Fruit fly (Drosophila melanogaster) whole organism, embryonic: ENCODE results near the gene Bub1.

Experiments used
- CG10321 ChIP-seq: fragments of 200-800 bp; sonication (Bioruptor generic); IDR thresholded peaks from 2 replicates; pipeline ENCODE4 v1.3.6; 2022; ENCODE audit warnings: missing biosample characterization, missing genetic modification characterization
- CG11504 ChIP-seq: fragments of 200-800 bp; sonication (Bioruptor generic); optimal IDR thresholded peaks from 3 replicates; lab custom pipeline; 2019; ENCODE audit warnings: missing biosample characterization, mild to moderate bottlenecking, missing genetic modification characterization, moderate library complexity
- CG1233 ChIP-seq: fragments of 200-800 bp; sonication (Bioruptor generic); optimal IDR thresholded peaks from 4 replicates; lab custom pipeline; 2018; ENCODE audit warnings: missing biosample characterization, mild to moderate bottlenecking, missing genetic modification characterization
- CG12769 ChIP-seq: fragments of 200-800 bp; sonication (Bioruptor generic); optimal IDR thresholded peaks from 2 replicates; lab custom pipeline; 2019; ENCODE audit warnings: missing biosample characterization, mild to moderate bottlenecking, missing genetic modification characterization, moderate library complexity
- CG1529 ChIP-seq: fragments of 200-800 bp; sonication (Bioruptor generic); optimal IDR thresholded peaks from 3 replicates; lab custom pipeline; 2018; ENCODE audit warnings: missing biosample characterization, missing genetic modification characterization
- CG17385 ChIP-seq: fragments of 200-800 bp; sonication (Bioruptor generic); optimal IDR thresholded peaks from 3 replicates; lab custom pipeline; 2018; ENCODE audit warnings: missing biosample characterization, mild to moderate bottlenecking, missing genetic modification characterization
- CG18764 ChIP-seq: fragments of 200-800 bp; sonication (Bioruptor generic); optimal IDR thresholded peaks from 3 replicates; lab custom pipeline; 2016; ENCODE audit warnings: missing biosample characterization, missing genetic modification characterization
- CG2202 ChIP-seq: fragments of 200-800 bp; sonication (Bioruptor generic); optimal IDR thresholded peaks from 2 replicates; lab custom pipeline; 2018; ENCODE audit warnings: missing biosample characterization, mild to moderate bottlenecking, missing genetic modification characterization
- CG30403 ChIP-seq: fragments of 200-800 bp; sonication (Bioruptor generic); optimal IDR thresholded peaks from 3 replicates; lab custom pipeline; 2016; ENCODE audit warnings: missing biosample characterization, missing genetic modification characterization
- CG34376 ChIP-seq: fragments of 200-800 bp; sonication (Bioruptor generic); optimal IDR thresholded peaks from 2 replicates; lab custom pipeline; 2018; ENCODE audit warnings: missing biosample characterization, mild to moderate bottlenecking, missing genetic modification characterization
- CG4854 ChIP-seq: fragments of 200-800 bp; sonication (Bioruptor generic); optimal IDR thresholded peaks from 2 replicates; lab custom pipeline; 2016; ENCODE audit warnings: missing biosample characterization, missing genetic modification characterization, inconsistent platforms
- CG5180 ChIP-seq: fragments of 200-800 bp; sonication (Bioruptor generic); optimal IDR thresholded peaks from 3 replicates; lab custom pipeline; 2017; ENCODE audit warnings: missing biosample characterization, missing genetic modification characterization, mild to moderate bottlenecking, moderate library complexity, missing genetic modification reagents
- CG9437 ChIP-seq: fragments of 200-800 bp; sonication (Bioruptor generic); optimal IDR thresholded peaks from 2 replicates; lab custom pipeline; 2018; ENCODE audit warnings: missing biosample characterization, mild to moderate bottlenecking, missing genetic modification characterization
- D19B ChIP-seq: fragments of 200-800 bp; sonication (Bioruptor generic); optimal IDR thresholded peaks from 2 replicates; lab custom pipeline; 2017; ENCODE audit warnings: missing biosample characterization, mild to moderate bottlenecking, missing genetic modification characterization
- Deaf1 ChIP-seq: fragments of 200-800 bp; optimal IDR thresholded peaks from 3 replicates; lab custom pipeline; 2019; ENCODE audit warnings: missing biosample characterization, mild to moderate bottlenecking, missing genetic modification characterization, moderate library complexity
- Dip3 ChIP-seq: fragments of 200-800 bp; sonication (Bioruptor generic); optimal IDR thresholded peaks from 3 replicates; lab custom pipeline; 2016; ENCODE audit warnings: missing biosample characterization, missing genetic modification characterization
- Eip74EF ChIP-seq, 2 experiments: fragments of 200-800 bp in 1 of 2; fragments of >200 bp in 1 of 2; sonication (Bioruptor generic) in 1 of 2; optimal IDR thresholded peaks; 2 replicates each; lab custom pipeline; 2017 to 2019; ENCODE audit warnings: missing biosample characterization in 2 of 2, missing genetic modification characterization in 2 of 2, mild to moderate bottlenecking in 1 of 2, moderate library complexity in 1 of 2
- HLHmδ ChIP-seq: fragments of 200-800 bp; sonication (Bioruptor generic); optimal IDR thresholded peaks from 2 replicates; lab custom pipeline; 2018; ENCODE audit warnings: missing biosample characterization, mild to moderate bottlenecking, missing genetic modification characterization, moderate library complexity
- HmgZ ChIP-seq: fragments of 200-800 bp; sonication (Bioruptor generic); optimal IDR thresholded peaks from 2 replicates; lab custom pipeline; 2018; ENCODE audit warnings: missing biosample characterization, mild to moderate bottlenecking, missing genetic modification characterization
- Lpt ChIP-seq: fragments of >200 bp; optimal IDR thresholded peaks from 2 replicates; lab custom pipeline; 2018; ENCODE audit warnings: missing biosample characterization, missing genetic modification characterization
- Mad ChIP-seq: fragments of 200-800 bp; sonication (Bioruptor generic); optimal IDR thresholded peaks from 2 replicates; lab custom pipeline; 2016; ENCODE audit warnings: missing biosample characterization, missing genetic modification characterization
- Mes4 ChIP-seq: fragments of 200-800 bp; sonication (Bioruptor generic); optimal IDR thresholded peaks from 2 replicates; lab custom pipeline; 2016; ENCODE audit warnings: missing biosample characterization, missing genetic modification characterization
- Nf-YB ChIP-seq: fragments of 200-800 bp; sonication (Bioruptor generic); optimal IDR thresholded peaks from 3 replicates; lab custom pipeline; 2019; ENCODE audit warnings: missing biosample characterization, mild to moderate bottlenecking, missing genetic modification characterization, moderate library complexity
- Rfx ChIP-seq: fragments of 200-800 bp; sonication (Bioruptor generic); IDR thresholded peaks from 2 replicates; pipeline ENCODE4 v1.3.6; 2022; ENCODE audit warnings: missing biosample characterization, missing genetic modification characterization
- Sox100B ChIP-seq: fragments of 200-800 bp; sonication (Bioruptor generic); optimal IDR thresholded peaks from 3 replicates; lab custom pipeline; 2018; ENCODE audit warnings: missing biosample characterization, mild to moderate bottlenecking, missing genetic modification characterization
- Sry-β ChIP-seq: fragments of 200-800 bp; sonication (Bioruptor generic); optimal IDR thresholded peaks from 2 replicates; lab custom pipeline; 2018; ENCODE audit warnings: missing biosample characterization, mild to moderate bottlenecking, missing genetic modification characterization, moderate library complexity
- Stat92E ChIP-seq, 3 experiments: fragments of >200 bp in 2 of 3; fragments of 200-800 bp in 1 of 3; sonication (Bioruptor generic) in 1 of 3; optimal IDR thresholded peaks; 2 replicates each; lab custom pipeline; 2017 to 2019; ENCODE audit warnings: missing biosample characterization in 3 of 3, missing genetic modification characterization in 3 of 3, mild to moderate bottlenecking in 1 of 3, moderate library complexity in 1 of 3
- Tbp ChIP-seq: fragments of >200 bp; optimal IDR thresholded peaks from 2 replicates; lab custom pipeline; 2018; ENCODE audit warnings: missing biosample characterization, missing genetic modification characterization
- ems ChIP-seq: fragments of 200-800 bp; sonication (Bioruptor generic); optimal IDR thresholded peaks from 3 replicates; lab custom pipeline; 2016; ENCODE audit warnings: missing biosample characterization, missing genetic modification characterization
- en ChIP-seq: fragments of 200-800 bp; sonication (Bioruptor generic); optimal IDR thresholded peaks from 2 replicates; lab custom pipeline; 2016; ENCODE audit warnings: missing biosample characterization, missing genetic modification characterization
- gsb ChIP-seq: fragments of 200-800 bp; sonication (Bioruptor generic); IDR thresholded peaks from 2 replicates; pipeline ENCODE4 v1.3.6; 2022; ENCODE audit warnings: missing biosample characterization, missing genetic modification characterization
- gt ChIP-seq: fragments of 200-800 bp; sonication (Bioruptor generic); IDR thresholded peaks from 2 replicates; pipeline ENCODE4 v1.3.6; 2022; ENCODE audit warnings: missing biosample characterization, missing genetic modification characterization
- hkb ChIP-seq, 2 experiments: fragments of 200-800 bp in 1 of 2; fragments of >200 bp in 1 of 2; sonication (Bioruptor generic) in 1 of 2; IDR thresholded peaks in 1 of 2; optimal IDR thresholded peaks in 1 of 2; 2 replicates each; pipeline versions ENCODE4 v1.3.6 to Lab custom; 2017 to 2022; ENCODE audit warnings: missing biosample characterization in 1 of 2, missing genetic modification characterization in 1 of 2
- kah ChIP-seq: fragments of 200-800 bp; sonication (Bioruptor generic); optimal IDR thresholded peaks from 2 replicates; lab custom pipeline; 2018; ENCODE audit warnings: missing biosample characterization, mild to moderate bottlenecking, missing genetic modification characterization
- klu ChIP-seq: fragments of 200-800 bp; sonication (Bioruptor generic); IDR thresholded peaks from 2 replicates; pipeline ENCODE4 v1.3.6; 2022; ENCODE audit warnings: missing biosample characterization, missing genetic modification characterization
- kni ChIP-seq: fragments of 200-800 bp; sonication (Bioruptor generic); optimal IDR thresholded peaks from 3 replicates; lab custom pipeline; 2017; ENCODE audit warnings: mild to moderate bottlenecking, missing biosample characterization, missing genetic modification reagents, missing genetic modification characterization
- lola ChIP-seq, 3 experiments: fragments of >200 bp in 2 of 3; fragments of 200-800 bp in 1 of 3; sonication (Bioruptor generic) in 1 of 3; optimal IDR thresholded peaks; 2 replicates each; lab custom pipeline; 2017 to 2019; ENCODE audit warnings: missing biosample characterization in 3 of 3, missing genetic modification characterization in 3 of 3, mild to moderate bottlenecking in 1 of 3, moderate library complexity in 1 of 3
- maf-S ChIP-seq: fragments of 200-800 bp; sonication (Bioruptor generic); optimal IDR thresholded peaks from 2 replicates; lab custom pipeline; 2016; ENCODE audit warnings: missing biosample characterization, missing genetic modification characterization
- mam ChIP-seq: fragments of 200-800 bp; sonication (Bioruptor generic); optimal IDR thresholded peaks from 3 replicates; lab custom pipeline; 2016; ENCODE audit warnings: missing biosample characterization, missing genetic modification characterization
- nau ChIP-seq: fragments of 200-800 bp; sonication (Bioruptor generic); optimal IDR thresholded peaks from 3 replicates; lab custom pipeline; 2017; ENCODE audit warnings: missing biosample characterization, mild to moderate bottlenecking, missing genetic modification characterization, missing genetic modification reagents
- rib ChIP-seq: fragments of 200-800 bp; sonication (Bioruptor generic); IDR thresholded peaks from 2 replicates; pipeline ENCODE4 v1.3.6; 2022; ENCODE audit warnings: missing biosample characterization, missing genetic modification characterization
- sd ChIP-seq: fragments of 200-800 bp; sonication (Bioruptor generic); optimal IDR thresholded peaks from 3 replicates; lab custom pipeline; 2018; ENCODE audit warnings: missing biosample characterization, mild to moderate bottlenecking, missing genetic modification characterization, moderate library complexity
- sna ChIP-seq: fragments of 200-800 bp; sonication (Bioruptor generic); IDR thresholded peaks from 2 replicates; pipeline ENCODE4 v1.3.6; 2022; ENCODE audit warnings: missing biosample characterization, missing genetic modification characterization; ENCODE audit not compliant: partially characterized antibody
- sqz ChIP-seq: fragments of 200-800 bp; sonication (Bioruptor generic); optimal IDR thresholded peaks from 3 replicates; lab custom pipeline; 2018; ENCODE audit warnings: missing biosample characterization, mild to moderate bottlenecking, missing genetic modification characterization
- tll ChIP-seq, 2 experiments: fragments of 200-800 bp in 1 of 2; fragments of >200 bp in 1 of 2; sonication (Bioruptor generic) in 1 of 2; optimal IDR thresholded peaks; 2 replicates each; lab custom pipeline; 2017 to 2019; ENCODE audit warnings: missing biosample characterization in 2 of 2, missing genetic modification characterization in 2 of 2, mild to moderate bottlenecking in 1 of 2, moderate library complexity in 1 of 2
- trem ChIP-seq: fragments of 200-800 bp; optimal IDR thresholded peaks from 3 replicates; lab custom pipeline; 2019; ENCODE audit warnings: missing biosample characterization, mild to moderate bottlenecking, missing genetic modification characterization, moderate library complexity
- vfl ChIP-seq: fragments of 200-800 bp; sonication (Bioruptor generic); optimal IDR thresholded peaks from 2 replicates; lab custom pipeline; 2016; ENCODE audit warnings: missing biosample characterization, missing genetic modification characterization
- zen ChIP-seq: fragments of 200-800 bp; sonication (Bioruptor generic); optimal IDR thresholded peaks from 3 replicates; lab custom pipeline; 2018; ENCODE audit warnings: missing biosample characterization, mild to moderate bottlenecking, missing genetic modification characterization, moderate library complexity

Gene Bub1

dm6 chr2L:5237175-5237753, 41.4 kb upstream of the Bub1 start (continued):
- TF ChIP-seq CG1529 (GFP tag; lab: Kevin White, UChicago) (no peak), CG5180 (peak; percentile 11), trem (peak; percentile 4), Sox100B (GFP tag; lab: Kevin White, UChicago) (no peak), vfl (GFP tag; lab: Kevin White, UChicago) (peak; percentile 13), CG9437 (GFP tag; lab: Kevin White, UChicago) (peak; percentile 22), Tbp (GFP tag; lab: Kevin White, UChicago) (peak; percentile 100), kah (GFP tag; lab: Kevin White, UChicago) (peak; percentile 74), sna (peak; percentile 69), HLHmδ (GFP tag; lab: Kevin White, UChicago) (peak; percentile 90), lola (GFP tag; optimal IDR thresholded peaks at IDR 0.05; lab: Kevin White, UChicago) (no peak), CG4854 (GFP tag; lab: Kevin White, UChicago) (no peak), CG2202 (peak; percentile 7), sd (peak; percentile 9), Eip74EF (GFP tag; optimal IDR thresholded peaks at IDR 0.05; lab: Kevin White, UChicago) (peak in 1 of 2 experiments; percentile 23), rib (GFP tag; lab: Robert Waterston, UW) (peak; percentile 33; the same call in 1 of the 2 replicates), tll (GFP tag; optimal IDR thresholded peaks at IDR 0.05; lab: Kevin White, UChicago) (peak in 1 of 2 experiments; percentile 15), hkb (optimal IDR thresholded peaks at IDR 0.05; lab: Kevin White, UChicago) (no peak), hkb (GFP tag; IDR thresholded peaks at IDR 0.05; lab: Robert Waterston, UW) (peak; percentile 61), Sry-β (GFP tag; lab: Kevin White, UChicago) (no peak), CG17385 (peak; percentile 59), Deaf1 (peak; percentile 33), CG11504 (tag; lab: Kevin White, UChicago) (peak; percentile 47), CG30403 (GFP tag; lab: Kevin White, UChicago) (no peak), nau (peak; percentile 44), zen (tag; lab: Kevin White, UChicago) (peak; percentile 5), HmgZ (tag; lab: Kevin White, UChicago) (peak; percentile 17), kni (GFP tag; lab: Kevin White, UChicago) (peak; percentile 88), CG34376 (GFP tag; lab: Kevin White, UChicago) (peak; percentile 10)

- no peak for TF ChIP-seq maf-S (GFP tag; lab: Kevin White, UChicago)
- TF ChIP-seq klu (GFP tag; lab: Robert Waterston, UW): no peak
- no peak for TF ChIP-seq ems (GFP tag; lab: Kevin White, UChicago)
- no peak for TF ChIP-seq Stat92E (GFP tag; optimal IDR thresholded peaks at IDR 0.05; lab: Kevin White, UChicago)
- no peak for TF ChIP-seq Mad (GFP tag; lab: Kevin White, UChicago)
- TF ChIP-seq CG18764 (GFP tag; lab: Kevin White, UChicago): no peak
- no peak for TF ChIP-seq en (GFP tag; lab: Kevin White, UChicago)
- TF ChIP-seq Lpt (GFP tag; lab: Kevin White, UChicago): no peak
- TF ChIP-seq sqz: peak; percentile 6
- TF ChIP-seq Rfx (GFP tag; lab: Robert Waterston, UW): no peak
- no peak for TF ChIP-seq gsb (GFP tag; lab: Robert Waterston, UW)
- no peak for TF ChIP-seq Dip3
- peak; percentile 36 for TF ChIP-seq Nf-YB (GFP tag; lab: Kevin White, UChicago)
- no peak for TF ChIP-seq CG10321 (GFP tag; lab: Robert Waterston, UW)
- TF ChIP-seq HLHmδ (GFP tag; lab: Kevin White, UChicago): no peak
- peak; percentile 49 for TF ChIP-seq CG1233
- no peak for TF ChIP-seq CG12769 (tag; lab: Kevin White, UChicago)
- no peak for TF ChIP-seq Mes4 (GFP tag; lab: Kevin White, UChicago)
- TF ChIP-seq mam (GFP tag; lab: Kevin White, UChicago): no peak
- no peak for TF ChIP-seq D19B (GFP tag; lab: Kevin White, UChicago)
- TF ChIP-seq gt: no peak
- peak in 1 of 2 experiments; percentile 57 for TF ChIP-seq Eip74EF (GFP tag; optimal IDR thresholded peaks at IDR 0.05; lab: Kevin White, UChicago)
Measured at dm6 chr2L:5237899-5238566, 40.6 kb upstream of the Bub1 start.
